Fruit fly (Drosophila melanogaster) whole organism, adult: ENCODE data around the gene bark.

ENCODE experiments used
- CG1620 ChIP-seq: fragments of 200-800 bp; sonication (Bioruptor generic); optimal IDR thresholded peaks from 2 replicates; lab custom pipeline; 2016; ENCODE audit warnings: missing biosample characterization, missing genetic modification characterization
- CG7101 ChIP-seq: fragments of 200-800 bp; sonication (Bioruptor generic); optimal IDR thresholded peaks from 2 replicates; lab custom pipeline; 2018; ENCODE audit warnings: missing biosample characterization, mild to moderate bottlenecking, missing genetic modification characterization, moderate library complexity
- bab1 ChIP-seq: fragments of 200-800 bp; sonication (Bioruptor generic); optimal IDR thresholded peaks from 3 replicates; lab custom pipeline; 2019; ENCODE audit warnings: missing biosample characterization, mild to moderate bottlenecking, missing genetic modification characterization, moderate library complexity
- cnc ChIP-seq, 2 experiments: fragments of >200 bp; optimal IDR thresholded peaks; 2 replicates each; lab custom pipeline; 2017
- kay ChIP-seq: fragments of 200-800 bp; sonication (Bioruptor generic); peaks from one replicate; lab custom pipeline; 2016; ENCODE audit warnings: missing biosample characterization, missing genetic modification characterization, borderline replicate concordance
- ovo ChIP-seq: fragments of 200-800 bp; sonication (Bioruptor generic); optimal IDR thresholded peaks from 2 replicates; lab custom pipeline; 2016; ENCODE audit warnings: missing biosample characterization, missing genetic modification characterization
- tj ChIP-seq: fragments of 200-800 bp; sonication (Bioruptor generic); optimal IDR thresholded peaks from 3 replicates; lab custom pipeline; 2017; ENCODE audit warnings: missing biosample characterization, mild to moderate bottlenecking, missing genetic modification characterization, moderate library complexity

dm6 chr2L:3823835-3824234, 36.9 kb downstream of the bark start:
- TF ChIP-seq bab1 (GFP tag; lab: Kevin White, UChicago), result no peak
- TF ChIP-seq CG7101, result no peak
- TF ChIP-seq cnc (optimal IDR thresholded peaks at IDR 0.05; lab: Kevin White, UChicago), result no peak
- TF ChIP-seq CG1620 (GFP tag; lab: Kevin White, UChicago), result no peak
- TF ChIP-seq tj (GFP tag; lab: Kevin White, UChicago), result no peak
- TF ChIP-seq ovo (GFP tag; lab: Kevin White, UChicago), result no peak
- no peak for TF ChIP-seq kay (GFP tag; lab: Kevin White, UChicago)
